Fruit fly (Drosophila melanogaster) whole organism, pupa: Measurements from ENCODE around the gene phu.

ENCODE experiments used
- CG13204 ChIP-seq: fragments of 200-800 bp; sonication (Bioruptor generic); optimal IDR thresholded peaks from 2 replicates; lab custom pipeline; 2018; ENCODE audit warnings: missing biosample characterization, mild to moderate bottlenecking, missing genetic modification characterization, moderate library complexity
- CG14655 ChIP-seq: fragments of 200-800 bp; sonication (Bioruptor generic); optimal IDR thresholded peaks from 3 replicates; lab custom pipeline; 2017; ENCODE audit warnings: mild to moderate bottlenecking, missing biosample characterization, missing genetic modification reagents, missing genetic modification characterization
- CG15710 ChIP-seq: fragments of 200-800 bp; sonication (Bioruptor generic); optimal IDR thresholded peaks from 2 replicates; lab custom pipeline; 2018; ENCODE audit warnings: missing biosample characterization, mild to moderate bottlenecking, missing genetic modification characterization, moderate library complexity
- CG34367 ChIP-seq: fragments of 200-800 bp; sonication (Bioruptor generic); optimal IDR thresholded peaks from 2 replicates; lab custom pipeline; 2018; ENCODE audit warnings: missing biosample characterization, mild to moderate bottlenecking, missing genetic modification characterization
- CG8301 ChIP-seq: fragments of 200-800 bp; sonication (Bioruptor generic); optimal IDR thresholded peaks from 2 replicates; lab custom pipeline; 2018; ENCODE audit warnings: missing biosample characterization, mild to moderate bottlenecking, missing genetic modification characterization
- EcR ChIP-seq: fragments of 200-800 bp; sonication (Bioruptor generic); optimal IDR thresholded peaks from 3 replicates; lab custom pipeline; 2019; ENCODE audit warnings: missing biosample characterization, missing genetic modification characterization, mild to moderate bottlenecking, moderate library complexity, missing genetic modification reagents
- Ets98B ChIP-seq: fragments of 200-800 bp; sonication (Bioruptor generic); IDR thresholded peaks from 2 replicates; pipeline ENCODE4 v1.3.6; 2022; ENCODE audit warnings: missing biosample characterization, missing genetic modification characterization
- Pif1A ChIP-seq: fragments of 200-800 bp; sonication (Bioruptor generic); optimal IDR thresholded peaks from 3 replicates; lab custom pipeline; 2016; ENCODE audit warnings: missing biosample characterization, missing genetic modification characterization
- gl ChIP-seq: fragments of 200-800 bp; sonication (Bioruptor generic); optimal IDR thresholded peaks from 2 replicates; lab custom pipeline; 2018; ENCODE audit warnings: missing biosample characterization, mild to moderate bottlenecking, missing genetic modification characterization

DNA sequence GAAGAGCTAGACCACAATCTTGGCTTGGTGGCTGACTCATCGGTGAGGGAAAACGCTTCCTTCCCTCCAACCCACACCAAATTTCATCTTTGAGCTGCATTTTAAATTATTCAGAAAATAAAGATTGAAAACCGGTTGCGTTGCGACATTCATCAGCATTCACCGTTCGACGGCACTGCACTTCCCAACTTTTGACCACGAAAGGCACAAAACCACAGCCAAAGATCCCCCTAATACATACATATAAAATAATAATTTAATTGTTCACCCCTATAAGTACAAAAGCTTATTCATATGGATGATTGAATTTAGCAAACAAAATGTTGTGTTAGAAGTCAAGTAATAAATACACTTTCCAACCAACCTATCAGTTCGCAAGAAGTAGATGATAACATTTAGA is 4.6 kb downstream of the phu start:
- TF ChIP-seq CG15710 (tag; lab: Kevin White, UChicago) = no peak
- TF ChIP-seq Ets98B (GFP tag; lab: Robert Waterston, UW) = no peak
- TF ChIP-seq gl = no peak
- TF ChIP-seq CG34367 (tag; lab: Kevin White, UChicago) = no peak
- no peak for TF ChIP-seq CG8301 (tag; lab: Kevin White, UChicago)
- TF ChIP-seq Pif1A (GFP tag; lab: Kevin White, UChicago) = no peak
- no peak for TF ChIP-seq CG13204 (GFP tag; lab: Kevin White, UChicago)
- no peak for TF ChIP-seq CG14655 (GFP tag; lab: Kevin White, UChicago)
- TF ChIP-seq EcR = no peak
